Fruit fly (Drosophila melanogaster) whole organism, prepupa: ENCODE data around the gene CG7255.
A peak's percentile ranks its signal among the peaks of the same experiment; 100 is the strongest.

Experiments
- CG10631 ChIP-seq: fragments of 200-800 bp; sonication (Bioruptor generic); optimal IDR thresholded peaks from 2 replicates; lab custom pipeline; 2016; ENCODE audit warnings: missing biosample characterization, missing genetic modification characterization
- CG10669 ChIP-seq: fragments of 200-800 bp; sonication (Bioruptor generic); optimal IDR thresholded peaks from 3 replicates; lab custom pipeline; 2018; ENCODE audit warnings: missing biosample characterization, mild to moderate bottlenecking, missing genetic modification characterization, moderate library complexity
- CG11294 ChIP-seq: fragments of 200-800 bp; sonication (Bioruptor generic); IDR thresholded peaks from 2 replicates; pipeline ENCODE4 v1.3.6; 2022; ENCODE audit warnings: missing biosample characterization, missing genetic modification characterization
- CG11762 ChIP-seq: fragments of 200-800 bp; sonication (Bioruptor generic); optimal IDR thresholded peaks from 3 replicates; lab custom pipeline; 2016; ENCODE audit warnings: missing biosample characterization, missing genetic modification characterization; ENCODE audit not compliant: insufficient read depth
- CG11902 ChIP-seq: fragments of 200-800 bp; sonication (Bioruptor generic); optimal IDR thresholded peaks from 3 replicates; lab custom pipeline; 2016; ENCODE audit warnings: missing biosample characterization, missing genetic modification characterization
- CG1621 ChIP-seq: fragments of 200-800 bp; sonication (Bioruptor generic); optimal IDR thresholded peaks from 3 replicates; lab custom pipeline; 2018; ENCODE audit warnings: missing biosample characterization, mild to moderate bottlenecking, missing genetic modification characterization
- CG16779 ChIP-seq: fragments of 200-800 bp; sonication (Bioruptor generic); optimal IDR thresholded peaks from 3 replicates; lab custom pipeline; 2017; ENCODE audit warnings: missing biosample characterization, mild to moderate bottlenecking, missing genetic modification characterization
- CG3032 ChIP-seq: fragments of 200-800 bp; optimal IDR thresholded peaks from 2 replicates; lab custom pipeline; 2019; ENCODE audit warnings: missing biosample characterization, mild to moderate bottlenecking, missing genetic modification characterization, moderate library complexity
- CG32006 ChIP-seq: fragments of 200-800 bp; sonication (Bioruptor generic); optimal IDR thresholded peaks from 3 replicates; lab custom pipeline; 2017; ENCODE audit warnings: missing biosample characterization, mild to moderate bottlenecking, missing genetic modification characterization
- CG4318 ChIP-seq: fragments of 200-800 bp; sonication (Bioruptor generic); optimal IDR thresholded peaks from 3 replicates; lab custom pipeline; 2017; ENCODE audit warnings: missing biosample characterization, mild to moderate bottlenecking, missing genetic modification characterization
- CG6792 ChIP-seq: fragments of 200-800 bp; sonication (Bioruptor generic); optimal IDR thresholded peaks from 3 replicates; lab custom pipeline; 2016; ENCODE audit warnings: missing biosample characterization, missing genetic modification characterization
- CG6808 ChIP-seq: fragments of 200-800 bp; sonication (Bioruptor generic); optimal IDR thresholded peaks from 3 replicates; lab custom pipeline; 2017; ENCODE audit warnings: missing biosample characterization, missing genetic modification characterization, mild to moderate bottlenecking, moderate library complexity, missing genetic modification reagents
- CG7368 ChIP-seq: fragments of 200-800 bp; sonication (Bioruptor generic); optimal IDR thresholded peaks from 3 replicates; lab custom pipeline; 2016; ENCODE audit warnings: missing biosample characterization, missing genetic modification characterization
- CG8319 ChIP-seq: fragments of 200-800 bp; sonication (Bioruptor generic); optimal IDR thresholded peaks from 3 replicates; lab custom pipeline; 2016; ENCODE audit warnings: missing biosample characterization, missing genetic modification characterization
- CG8632 ChIP-seq: fragments of 200-800 bp; sonication (Bioruptor generic); optimal IDR thresholded peaks from 3 replicates; lab custom pipeline; 2016; ENCODE audit warnings: missing biosample characterization, missing genetic modification characterization
- CG9139 ChIP-seq: fragments of 200-800 bp; sonication (Bioruptor generic); optimal IDR thresholded peaks from 3 replicates; lab custom pipeline; 2017; ENCODE audit warnings: missing biosample characterization, mild to moderate bottlenecking, missing genetic modification characterization
- Eip75B ChIP-seq: fragments of 200-800 bp; sonication (Bioruptor generic); optimal IDR thresholded peaks from 3 replicates; lab custom pipeline; 2016; ENCODE audit warnings: missing biosample characterization, missing genetic modification characterization
- Eip78C ChIP-seq: fragments of 200-800 bp; sonication (Bioruptor generic); peaks from one replicate; lab custom pipeline; 2016; ENCODE audit warnings: missing biosample characterization, missing genetic modification characterization
- Eip93F ChIP-seq: fragments of 200-800 bp; sonication (Bioruptor generic); optimal IDR thresholded peaks from 2 replicates; lab custom pipeline; 2016; ENCODE audit warnings: missing biosample characterization, mild to moderate bottlenecking, missing genetic modification characterization
- Ets21C ChIP-seq: fragments of 200-800 bp; sonication (Bioruptor generic); optimal IDR thresholded peaks from 3 replicates; lab custom pipeline; 2016; ENCODE audit warnings: missing biosample characterization, missing genetic modification characterization
- Hr39 ChIP-seq: fragments of 200-800 bp; sonication (Bioruptor generic); optimal IDR thresholded peaks from 2 replicates; lab custom pipeline; 2016; ENCODE audit warnings: missing biosample characterization, missing genetic modification characterization
- Lpt ChIP-seq: fragments of 200-800 bp; sonication (Bioruptor generic); optimal IDR thresholded peaks from 3 replicates; lab custom pipeline; 2016; ENCODE audit warnings: missing biosample characterization, missing genetic modification characterization
- Sox102F ChIP-seq: fragments of 200-800 bp; sonication (Bioruptor generic); optimal IDR thresholded peaks from 2 replicates; lab custom pipeline; 2016; ENCODE audit warnings: missing biosample characterization, mild to moderate bottlenecking, missing genetic modification characterization
- Sox15 ChIP-seq: fragments of 200-800 bp; sonication (Bioruptor generic); optimal IDR thresholded peaks from 3 replicates; lab custom pipeline; 2016; ENCODE audit warnings: missing biosample characterization, missing genetic modification characterization
- acj6 ChIP-seq: fragments of 200-800 bp; sonication (Bioruptor generic); optimal IDR thresholded peaks from 3 replicates; lab custom pipeline; 2016; ENCODE audit warnings: missing biosample characterization, missing genetic modification characterization
- dac ChIP-seq: fragments of 200-800 bp; sonication (Bioruptor generic); optimal IDR thresholded peaks from 2 replicates; lab custom pipeline; 2017; ENCODE audit warnings: missing biosample characterization, mild to moderate bottlenecking, missing genetic modification characterization
- fd59A ChIP-seq: fragments of 200-800 bp; sonication (Bioruptor generic); optimal IDR thresholded peaks from 2 replicates; lab custom pipeline; 2017; ENCODE audit warnings: missing biosample characterization, mild to moderate bottlenecking, missing genetic modification characterization, missing genetic modification reagents
- lz ChIP-seq: fragments of 200-800 bp; sonication (Bioruptor generic); optimal IDR thresholded peaks from 3 replicates; lab custom pipeline; 2016; ENCODE audit warnings: missing biosample characterization, missing genetic modification characterization
- net ChIP-seq: fragments of 200-800 bp; sonication (Bioruptor generic); optimal IDR thresholded peaks from 3 replicates; lab custom pipeline; 2016; ENCODE audit warnings: missing biosample characterization, missing genetic modification characterization
- pdm3 ChIP-seq: fragments of 200-800 bp; sonication (Bioruptor generic); optimal IDR thresholded peaks from 3 replicates; lab custom pipeline; 2016; ENCODE audit warnings: missing biosample characterization, missing genetic modification characterization
- salr ChIP-seq, 2 experiments: fragments of 200-800 bp; sonication (Bioruptor generic); optimal IDR thresholded peaks; 3 replicates each; lab custom pipeline; 2016 to 2018; ENCODE audit warnings: missing biosample characterization in 2 of 2, missing genetic modification characterization in 2 of 2, mild to moderate bottlenecking in 1 of 2
- spab ChIP-seq: fragments of 200-800 bp; sonication (Bioruptor generic); optimal IDR thresholded peaks from 2 replicates; lab custom pipeline; 2017; ENCODE audit warnings: missing biosample characterization, mild to moderate bottlenecking, missing genetic modification characterization, missing genetic modification reagents
- ss ChIP-seq, 2 experiments: fragments of 200-800 bp; sonication (Bioruptor generic); optimal IDR thresholded peaks; 2 replicates in 1 of 2; 3 replicates in 1 of 2; lab custom pipeline; 2017 to 2018; ENCODE audit warnings: mild to moderate bottlenecking in 2 of 2, missing biosample characterization in 2 of 2, missing genetic modification characterization in 2 of 2, moderate library complexity in 1 of 2
- svp ChIP-seq: fragments of 200-800 bp; sonication (Bioruptor generic); peaks from one replicate; lab custom pipeline; 2016; ENCODE audit warnings: missing biosample characterization, missing genetic modification characterization
- vri ChIP-seq: fragments of 200-800 bp; sonication (Bioruptor generic); optimal IDR thresholded peaks from 3 replicates; lab custom pipeline; 2016; ENCODE audit warnings: missing biosample characterization, mild to moderate bottlenecking, missing genetic modification characterization

The CG7255 gene

dm6 chr3L:15329261-15330160 lies 25.5 kb downstream of the CG7255 start:
- TF ChIP-seq CG9139 (no peak), CG32006 (GFP tag; lab: Kevin White, UChicago) (no peak), CG7368 (GFP tag; lab: Kevin White, UChicago) (no peak), CG11294 (no peak)
- TF ChIP-seq, all 60 proteins: peak for 0

dm6 chr3L:15330161-15330542 lies 26.1 kb downstream of the CG7255 start:
- TF ChIP-seq svp (GFP tag; lab: Kevin White, UChicago) (peak; percentile 41), fd59A (GFP tag; lab: Kevin White, UChicago) (no peak), lz (no peak), CG3032 (tag; lab: Kevin White, UChicago) (no peak)

DNA sequence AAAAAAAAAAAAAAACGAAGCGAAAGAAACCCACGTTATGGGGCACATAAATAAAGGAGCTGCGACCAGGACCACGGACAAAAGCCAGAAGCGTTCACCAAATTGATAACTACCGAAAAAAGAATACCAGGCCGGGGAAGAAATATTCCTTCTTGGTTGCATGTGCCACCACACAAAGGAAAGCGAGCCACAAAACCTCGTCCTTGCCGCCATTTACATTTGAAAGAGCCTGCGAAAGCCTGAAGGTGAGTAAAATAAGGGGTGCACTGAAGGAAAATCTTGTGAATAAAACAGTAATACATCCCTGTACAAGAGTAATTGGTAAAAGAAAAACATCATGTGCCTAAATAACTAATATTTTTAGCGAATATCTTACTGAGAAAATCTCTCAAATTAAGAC lies 30.6 kb downstream of the CG7255 start:
- no peak for TF ChIP-seq Ets21C (GFP tag; lab: Kevin White, UChicago)
- TF ChIP-seq Sox102F (GFP tag; lab: Kevin White, UChicago): no peak
- no peak for TF ChIP-seq CG6792 (GFP tag; lab: Kevin White, UChicago)
- no peak for TF ChIP-seq CG1621 (tag; lab: Kevin White, UChicago)
- TF ChIP-seq CG8632 (GFP tag; lab: Kevin White, UChicago): no peak
- no peak for TF ChIP-seq Lpt (GFP tag; lab: Kevin White, UChicago)

- TF ChIP-seq CG10669 (GFP tag; lab: Kevin White, UChicago) (no peak), CG8632 (GFP tag; lab: Kevin White, UChicago) (no peak), svp (GFP tag; lab: Kevin White, UChicago) (no peak), CG3032 (tag; lab: Kevin White, UChicago) (no peak), Hr39 (no peak), fd59A (GFP tag; lab: Kevin White, UChicago) (no peak), vri (GFP tag; lab: Kevin White, UChicago) (no peak), CG16779 (tag; lab: Kevin White, UChicago) (no peak), net (no peak), CG8319 (GFP tag; lab: Kevin White, UChicago) (no peak), ss (GFP tag; optimal IDR thresholded peaks at IDR 0.05; lab: Kevin White, UChicago) (no peak), CG11294 (no peak), CG6808 (no peak), spab (GFP tag; lab: Kevin White, UChicago) (no peak), CG11902 (GFP tag; lab: Kevin White, UChicago) (no peak), CG11762 (GFP tag; lab: Kevin White, UChicago) (no peak), pdm3 (GFP tag; lab: Kevin White, UChicago) (no peak), acj6 (GFP tag; lab: Kevin White, UChicago) (no peak)
Measured at dm6 chr3L:15336277-15336821, 32.3 kb downstream of the CG7255 start, which contains the start of gene Toll-6. Gene Toll-6 (plus strand): TSS chr3L:15336692.

dm6 chr3L:15344923-15345322 lies 40.9 kb downstream of the CG7255 start:
- no peak for TF ChIP-seq Hr39
- no peak for TF ChIP-seq Eip78C (GFP tag; lab: Kevin White, UChicago)
- no peak for TF ChIP-seq CG4318 (GFP tag; lab: Kevin White, UChicago)
- TF ChIP-seq Sox15 (GFP tag; lab: Kevin White, UChicago): no peak
- TF ChIP-seq CG10631: no peak
- TF ChIP-seq CG3032 (tag; lab: Kevin White, UChicago): no peak
- no peak for TF ChIP-seq CG8632 (GFP tag; lab: Kevin White, UChicago)
- no peak for TF ChIP-seq CG11294
- TF ChIP-seq salr (GFP tag; optimal IDR thresholded peaks at IDR 0.05; lab: Kevin White, UChicago): no peak
- TF ChIP-seq Eip93F (GFP tag; lab: Kevin White, UChicago): no peak
- no peak for TF ChIP-seq CG11762 (GFP tag; lab: Kevin White, UChicago)
- TF ChIP-seq Eip75B: no peak
- TF ChIP-seq svp (GFP tag; lab: Kevin White, UChicago): no peak
- TF ChIP-seq vri (GFP tag; lab: Kevin White, UChicago): no peak
- TF ChIP-seq dac (GFP tag; lab: Kevin White, UChicago): no peak
- TF ChIP-seq, all 60 proteins: peak for 0
